Worm (Caenorhabditis elegans): Measurements from ENCODE around the gene F09C12.2.

Gene F09C12.2

ce11 chrII:5066967-5067366, 42.8 kb upstream of the F09C12.2 start:
- TF ChIP-seq unc-130 (GFP tag; optimal IDR thresholded peaks at IDR 0.05) (no peak), efl-1 (GFP tag; optimal IDR thresholded peaks at IDR 0.05) (no peak), gei-17 (GFP tag; optimal IDR thresholded peaks at IDR 0.05) (no peak), B0336.3 (GFP tag; IDR thresholded peaks at IDR 0.05) (no peak), egl-44 (GFP tag; IDR thresholded peaks at IDR 0.05) (no peak), lsy-27 (tag; optimal IDR thresholded peaks at IDR 0.05; ENCODE audit: borderline replicate concordance, insufficient read depth) (no peak), bed-1 (GFP tag; IDR thresholded peaks at IDR 0.05) (no peak), snpc-3.4 (tag; optimal IDR thresholded peaks at IDR 0.05) (no peak), Y56A3A.18 (GFP tag; IDR thresholded peaks at IDR 0.05) (no peak), ceh-91 (GFP tag; IDR thresholded peaks at IDR 0.05) (no peak), F57A8.1 (GFP tag; optimal IDR thresholded peaks at IDR 0.05) (no peak), snpc-4 (GFP tag; optimal IDR thresholded peaks at IDR 0.05) (no peak), snpc-4 (tag; optimal IDR thresholded peaks at IDR 0.05) (no peak), madf-8 (GFP tag; conservative IDR thresholded peaks at IDR 0.05) (no peak), cebp-1 (GFP tag; IDR thresholded peaks at IDR 0.05) (no peak), cebp-1 (tag; optimal IDR thresholded peaks at IDR 0.05) (no peak), hmg-20 (GFP tag; IDR thresholded peaks at IDR 0.05) (no peak), B0019.2 (GFP tag; conservative IDR thresholded peaks at IDR 0.05) (no peak), die-1 (tag; optimal IDR thresholded peaks at IDR 0.05) (no peak), aptf-2 (GFP tag; conservative IDR thresholded peaks at IDR 0.05) (no peak)

ce11 chrII:5067927-5068326, 41.9 kb upstream of the F09C12.2 start, which contains the start of gene C27A2.8:
TSS of gene C27A2.8 (minus strand) at chrII:5068043.
- TF ChIP-seq F57A8.1 (GFP tag; optimal IDR thresholded peaks at IDR 0.05): no peak
- no peak for TF ChIP-seq somi-1 (GFP tag; optimal IDR thresholded peaks at IDR 0.05)

- TF ChIP-seq C17E4.6 (GFP tag; IDR thresholded peaks at IDR 0.05): no peak
- TF ChIP-seq ztf-6 (GFP tag; IDR thresholded peaks at IDR 0.05): no peak
- no peak for TF ChIP-seq lin-26 (GFP tag; IDR thresholded peaks at IDR 0.05)
Measured at ce11 chrII:5069525-5069924, 40.3 kb upstream of the F09C12.2 start, which contains the start of gene idpb-2. TSS of gene idpb-2 (minus strand) at chrII:5069625.

- TF ChIP-seq F33H1.4 (GFP tag; IDR thresholded peaks at IDR 0.05) (no peak), ama-1 (optimal IDR thresholded peaks at IDR 0.05) (no peak), ama-1 (GFP tag; optimal IDR thresholded peaks at IDR 0.05) (no peak), ztf-6 (GFP tag; IDR thresholded peaks at IDR 0.05) (no peak), madf-10 (tag; optimal IDR thresholded peaks at IDR 0.05) (no peak), nfyb-1 (GFP tag; IDR thresholded peaks at IDR 0.05) (no peak), C06A6.2 (GFP tag; conservative IDR thresholded peaks at IDR 0.05) (no peak), egl-44 (GFP tag; IDR thresholded peaks at IDR 0.05) (no peak), T07F8.4 (tag; optimal IDR thresholded peaks at IDR 0.05) (no peak), lir-1 (GFP tag; conservative IDR thresholded peaks at IDR 0.05) (no peak), gei-17 (GFP tag; optimal IDR thresholded peaks at IDR 0.05) (no peak), dpl-1 (GFP tag; optimal IDR thresholded peaks at IDR 0.05) (no peak), ztf-3 (GFP tag; optimal IDR thresholded peaks at IDR 0.05) (no peak), mxl-1 (tag; optimal IDR thresholded peaks at IDR 0.05) (no peak), ceh-91 (GFP tag; IDR thresholded peaks at IDR 0.05) (no peak), ztf-26 (tag; optimal IDR thresholded peaks at IDR 0.05) (no peak)
Measured at ce11 chrII:5071265-5071664, 38.5 kb upstream of the F09C12.2 start, which contains the start of gene C27A2.7. TSS of gene C27A2.7 (minus strand) at chrII:5071365.

All from whole organism, young adult.